Fruit fly (Drosophila melanogaster) whole organism, embryonic: ENCODE data around the gene Trax.

ENCODE experiments used
- ATbp ChIP-seq: fragments of 200-800 bp; sonication (Bioruptor generic); optimal IDR thresholded peaks from 2 replicates; lab custom pipeline; 2017; ENCODE audit warnings: missing biosample characterization, mild to moderate bottlenecking, missing genetic modification characterization, missing genetic modification reagents
- CG10431 ChIP-seq: fragments of 200-800 bp; sonication (Bioruptor generic); optimal IDR thresholded peaks from 3 replicates; lab custom pipeline; 2018; ENCODE audit warnings: missing biosample characterization, mild to moderate bottlenecking, missing genetic modification characterization
- CG14014 ChIP-seq: fragments of 200-800 bp; sonication (Bioruptor generic); IDR thresholded peaks from 2 replicates; pipeline ENCODE4 v1.3.6; 2022; ENCODE audit warnings: missing biosample characterization, missing genetic modification characterization
- CG14667 ChIP-seq: fragments of 200-800 bp; sonication (Bioruptor generic); IDR thresholded peaks from 2 replicates; pipeline ENCODE4 v1.3.6; 2022; ENCODE audit warnings: missing biosample characterization, missing genetic modification characterization
- CG14710 ChIP-seq: fragments of 200-800 bp; sonication (Bioruptor generic); optimal IDR thresholded peaks from 3 replicates; lab custom pipeline; 2019; ENCODE audit warnings: missing biosample characterization, mild to moderate bottlenecking, missing genetic modification characterization, moderate library complexity
- CG1602 ChIP-seq: fragments of 200-800 bp; sonication (Bioruptor generic); optimal IDR thresholded peaks from 3 replicates; lab custom pipeline; 2016; ENCODE audit warnings: missing biosample characterization, missing genetic modification characterization
- CG17802 ChIP-seq: fragments of 200-800 bp; sonication (Bioruptor generic); optimal IDR thresholded peaks from 2 replicates; lab custom pipeline; 2018; ENCODE audit warnings: missing biosample characterization, mild to moderate bottlenecking, missing genetic modification characterization, moderate library complexity
- CG18599 ChIP-seq: fragments of 200-800 bp; sonication (Bioruptor generic); optimal IDR thresholded peaks from 3 replicates; lab custom pipeline; 2017; ENCODE audit warnings: missing biosample characterization, missing genetic modification characterization, mild to moderate bottlenecking, moderate library complexity, missing genetic modification reagents
- CG30403 ChIP-seq: fragments of 200-800 bp; sonication (Bioruptor generic); optimal IDR thresholded peaks from 3 replicates; lab custom pipeline; 2016; ENCODE audit warnings: missing biosample characterization, missing genetic modification characterization
- CG31365 ChIP-seq: fragments of 200-800 bp; sonication (Bioruptor generic); optimal IDR thresholded peaks from 2 replicates; lab custom pipeline; 2018; ENCODE audit warnings: missing biosample characterization, mild to moderate bottlenecking, missing genetic modification characterization
- CG3163 ChIP-seq: fragments of 200-800 bp; sonication (Bioruptor generic); optimal IDR thresholded peaks from 3 replicates; lab custom pipeline; 2016; ENCODE audit warnings: missing biosample characterization, missing genetic modification characterization
- CG4282 ChIP-seq: fragments of 200-800 bp; sonication (Bioruptor generic); optimal IDR thresholded peaks from 2 replicates; lab custom pipeline; 2016; ENCODE audit warnings: missing biosample characterization, missing genetic modification characterization
- CG6854 ChIP-seq: fragments of 200-800 bp; sonication (Bioruptor generic); optimal IDR thresholded peaks from 3 replicates; lab custom pipeline; 2017; ENCODE audit warnings: missing biosample characterization, mild to moderate bottlenecking, missing genetic modification characterization
- D19A ChIP-seq: fragments of 200-800 bp; optimal IDR thresholded peaks from 3 replicates; lab custom pipeline; 2019; ENCODE audit warnings: missing biosample characterization, mild to moderate bottlenecking, missing genetic modification characterization, moderate library complexity
- D19B ChIP-seq: fragments of 200-800 bp; sonication (Bioruptor generic); optimal IDR thresholded peaks from 2 replicates; lab custom pipeline; 2017; ENCODE audit warnings: missing biosample characterization, mild to moderate bottlenecking, missing genetic modification characterization
- Elba2 ChIP-seq: fragments of 200-800 bp; sonication (Bioruptor generic); optimal IDR thresholded peaks from 3 replicates; lab custom pipeline; 2016; ENCODE audit warnings: missing biosample characterization, missing genetic modification characterization
- Ets97D ChIP-seq: fragments of 200-800 bp; sonication (Bioruptor generic); optimal IDR thresholded peaks from 3 replicates; lab custom pipeline; 2016; ENCODE audit warnings: missing biosample characterization, missing genetic modification characterization
- GATAe ChIP-seq: fragments of 200-800 bp; sonication (Bioruptor generic); conservative IDR thresholded peaks from 2 replicates; pipeline ENCODE4 v1.3.6; 2022; ENCODE audit warnings: missing biosample characterization, missing genetic modification characterization
- HLH4C ChIP-seq: fragments of 200-800 bp; sonication (Bioruptor generic); IDR thresholded peaks from 3 replicates; pipeline ENCODE4 v1.3.6; 2022; ENCODE audit warnings: missing biosample characterization, missing genetic modification characterization; ENCODE audit not compliant: partially characterized antibody
- NFAT ChIP-seq: fragments of 200-800 bp; sonication (Bioruptor generic); IDR thresholded peaks from 2 replicates; pipeline ENCODE4 v1.3.6; 2022; ENCODE audit warnings: missing biosample characterization, missing genetic modification characterization
- Nf-YB ChIP-seq: fragments of 200-800 bp; sonication (Bioruptor generic); optimal IDR thresholded peaks from 3 replicates; lab custom pipeline; 2019; ENCODE audit warnings: missing biosample characterization, mild to moderate bottlenecking, missing genetic modification characterization, moderate library complexity
- Optix ChIP-seq: fragments of 200-800 bp; sonication (Bioruptor generic); IDR thresholded peaks from 3 replicates; pipeline ENCODE4 v1.3.6; 2022; ENCODE audit warnings: missing biosample characterization, missing genetic modification characterization
- Pdp1 ChIP-seq, 2 experiments: fragments of 200-800 bp; sonication (Bioruptor generic); optimal IDR thresholded peaks; 3 replicates each; lab custom pipeline; 2016; ENCODE audit warnings: missing biosample characterization in 2 of 2, missing genetic modification characterization in 2 of 2, mild to moderate bottlenecking in 1 of 2, moderate library complexity in 1 of 2
- Ravus ChIP-seq: fragments of 200-800 bp; sonication (Bioruptor generic); IDR thresholded peaks from 2 replicates; pipeline ENCODE4 v1.3.6; 2022; ENCODE audit warnings: missing biosample characterization, missing genetic modification characterization
- Rx ChIP-seq: fragments of 200-800 bp; sonication (Bioruptor generic); IDR thresholded peaks from 2 replicates; pipeline ENCODE4 v1.3.6; 2022; ENCODE audit warnings: missing biosample characterization, missing genetic modification characterization
- ap ChIP-seq: fragments of 200-800 bp; sonication (Bioruptor generic); IDR thresholded peaks from 2 replicates; pipeline ENCODE4 v1.3.6; 2022; ENCODE audit warnings: missing biosample characterization, missing genetic modification characterization
- crol ChIP-seq: fragments of 200-800 bp; sonication (Bioruptor generic); IDR thresholded peaks from 2 replicates; pipeline ENCODE4 v1.3.6; 2022; ENCODE audit warnings: missing biosample characterization, missing genetic modification characterization
- cwo ChIP-seq: fragments of 200-800 bp; sonication (Bioruptor generic); optimal IDR thresholded peaks from 3 replicates; lab custom pipeline; 2017; ENCODE audit warnings: missing biosample characterization, missing genetic modification characterization, mild to moderate bottlenecking, moderate library complexity, missing genetic modification reagents
- da ChIP-seq: fragments of 200-800 bp; sonication (Bioruptor generic); optimal IDR thresholded peaks from 2 replicates; lab custom pipeline; 2016; ENCODE audit warnings: missing biosample characterization, missing genetic modification characterization
- dan ChIP-seq: fragments of 200-800 bp; sonication (Bioruptor generic); IDR thresholded peaks from 2 replicates; pipeline ENCODE4 v1.3.6; 2022; ENCODE audit warnings: missing biosample characterization, missing genetic modification characterization
- dati ChIP-seq: fragments of 200-800 bp; sonication (Bioruptor generic); IDR thresholded peaks from 2 replicates; pipeline ENCODE4 v1.3.6; 2022; ENCODE audit warnings: missing biosample characterization, missing genetic modification characterization
- fd102C ChIP-seq: fragments of 200-800 bp; sonication (Bioruptor generic); optimal IDR thresholded peaks from 2 replicates; lab custom pipeline; 2018; ENCODE audit warnings: missing biosample characterization, mild to moderate bottlenecking, missing genetic modification characterization, moderate library complexity
- fd3F ChIP-seq: fragments of 200-800 bp; sonication (Bioruptor generic); optimal IDR thresholded peaks from 2 replicates; lab custom pipeline; 2018; ENCODE audit warnings: missing biosample characterization, mild to moderate bottlenecking, missing genetic modification characterization, moderate library complexity
- ftz-f1 ChIP-seq: fragments of 200-800 bp; sonication (Bioruptor generic); optimal IDR thresholded peaks from 2 replicates; lab custom pipeline; 2016; ENCODE audit warnings: missing biosample characterization, missing genetic modification characterization
- gcm ChIP-seq: fragments of 200-800 bp; sonication (Bioruptor generic); optimal IDR thresholded peaks from 2 replicates; lab custom pipeline; 2019; ENCODE audit warnings: missing biosample characterization, mild to moderate bottlenecking, missing genetic modification characterization, moderate library complexity
- her ChIP-seq: fragments of 200-800 bp; sonication (Bioruptor generic); optimal IDR thresholded peaks from 2 replicates; lab custom pipeline; 2016; ENCODE audit warnings: missing biosample characterization, missing genetic modification characterization
- kay ChIP-seq: fragments of 200-800 bp; sonication (Bioruptor generic); optimal IDR thresholded peaks from 2 replicates; lab custom pipeline; 2016; ENCODE audit warnings: missing biosample characterization, missing genetic modification characterization
- knrl ChIP-seq: fragments of 200-800 bp; sonication (Bioruptor generic); IDR thresholded peaks from 3 replicates; pipeline ENCODE4 v1.3.6; 2022; ENCODE audit warnings: missing biosample characterization, missing genetic modification characterization; ENCODE audit not compliant: partially characterized antibody
- lov ChIP-seq, 2 experiments: fragments of 200-800 bp in 1 of 2; fragments of >200 bp in 1 of 2; sonication (Bioruptor generic) in 1 of 2; IDR thresholded peaks in 1 of 2; optimal IDR thresholded peaks in 1 of 2; 2 replicates in 1 of 2; 3 replicates in 1 of 2; pipeline versions ENCODE4 v1.3.6 to Lab custom; 2017 to 2022; ENCODE audit warnings: missing biosample characterization in 1 of 2, missing genetic modification characterization in 1 of 2
- nerfin-2 ChIP-seq: fragments of 200-800 bp; sonication (Bioruptor generic); IDR thresholded peaks from 2 replicates; pipeline ENCODE4 v1.3.6; 2022; ENCODE audit warnings: missing biosample characterization, missing genetic modification characterization; ENCODE audit not compliant: partially characterized antibody
- phol ChIP-seq: fragments of 200-800 bp; sonication (Bioruptor generic); optimal IDR thresholded peaks from 3 replicates; lab custom pipeline; 2018; ENCODE audit warnings: missing biosample characterization, mild to moderate bottlenecking, missing genetic modification characterization, moderate library complexity
- repo ChIP-seq: fragments of 200-800 bp; sonication (Bioruptor generic); optimal IDR thresholded peaks from 2 replicates; lab custom pipeline; 2016; ENCODE audit warnings: missing biosample characterization, missing genetic modification characterization
- run ChIP-seq: fragments of 200-800 bp; sonication (Bioruptor generic); optimal IDR thresholded peaks from 3 replicates; lab custom pipeline; 2018; ENCODE audit warnings: missing biosample characterization, mild to moderate bottlenecking, missing genetic modification characterization
- salm ChIP-seq: fragments of 200-800 bp; sonication (Bioruptor generic); optimal IDR thresholded peaks from 2 replicates; lab custom pipeline; 2018; ENCODE audit warnings: missing biosample characterization, mild to moderate bottlenecking, missing genetic modification characterization
- sc ChIP-seq, 3 experiments: fragments of >200 bp in 2 of 3; fragments of 200-800 bp in 1 of 3; sonication (Bioruptor generic) in 1 of 3; optimal IDR thresholded peaks; 2 replicates in 2 of 3; 3 replicates in 1 of 3; lab custom pipeline; 2017; ENCODE audit warnings: mild to moderate bottlenecking in 1 of 3, missing biosample characterization in 1 of 3, missing genetic modification characterization in 1 of 3, missing genetic modification reagents in 1 of 3
- tio ChIP-seq: fragments of 200-800 bp; sonication (Bioruptor generic); optimal IDR thresholded peaks from 2 replicates; lab custom pipeline; 2017; ENCODE audit warnings: missing biosample characterization, missing genetic modification characterization, inconsistent platforms
- unpg ChIP-seq: fragments of 200-800 bp; sonication (Bioruptor generic); optimal IDR thresholded peaks from 3 replicates; lab custom pipeline; 2018; ENCODE audit warnings: missing biosample characterization, mild to moderate bottlenecking, missing genetic modification characterization, moderate library complexity

The Trax gene

dm6 chr3R:15356645-15357431, 4.7 kb upstream of the Trax start, which contains the start of the genes Atg4b and Hibch (continued):
- peak; percentile 53; the same call in 1 of the 2 replicates for TF ChIP-seq ap (GFP tag; lab: Robert Waterston, UW)
- peak; percentile 84 for TF ChIP-seq gcm (GFP tag; lab: Kevin White, UChicago)
- peak; percentile 57 for TF ChIP-seq dan (GFP tag; lab: Robert Waterston, UW)
- peak; percentile 79 for TF ChIP-seq cwo (GFP tag; lab: Kevin White, UChicago)
- TF ChIP-seq D19B (GFP tag; lab: Kevin White, UChicago), result peak; percentile 78
- TF ChIP-seq ftz-f1 (GFP tag; lab: Kevin White, UChicago), result no peak
- TF ChIP-seq her, result no peak
- peak; percentile 82 for TF ChIP-seq CG1602 (GFP tag; lab: Kevin White, UChicago)
- no peak for TF ChIP-seq D19A (tag; lab: Kevin White, UChicago)
- TF ChIP-seq CG3163 (GFP tag; lab: Kevin White, UChicago), result no peak
- TF ChIP-seq CG10431 (GFP tag; lab: Kevin White, UChicago), result peak; percentile 46
- peak; percentile 59 for TF ChIP-seq ATbp (GFP tag; lab: Kevin White, UChicago)
- TF ChIP-seq da, result no peak
- peak; percentile 91 for TF ChIP-seq CG18599 (GFP tag; lab: Kevin White, UChicago)
- no peak; the same call in 1 of the 2 replicates for TF ChIP-seq dati (GFP tag; lab: Robert Waterston, UW)
- TF ChIP-seq GATAe (GFP tag; lab: Robert Waterston, UW), result peak; percentile 39; the same call in 1 of the 2 replicates
- TF ChIP-seq Optix (GFP tag; lab: Robert Waterston, UW), result no peak
- peak; percentile 91 for TF ChIP-seq CG14710 (tag; lab: Kevin White, UChicago)
- TF ChIP-seq Ravus (GFP tag; lab: Robert Waterston, UW), result 0 out of 2 replicates have a peak, but pooled peaks have one; percentile 13
- peak; percentile 80 for TF ChIP-seq unpg
- TF ChIP-seq Nf-YB (GFP tag; lab: Kevin White, UChicago), result peak; percentile 67
- peak; percentile 85 for TF ChIP-seq phol
- TF ChIP-seq CG14667 (GFP tag; lab: Robert Waterston, UW), result peak; percentile 75
- TF ChIP-seq salm (tag; lab: Kevin White, UChicago), result peak; percentile 64
- no peak for TF ChIP-seq HLH4C (GFP tag; lab: Robert Waterston, UW)
- peak; percentile 49 to 100 for TF ChIP-seq Pdp1 (GFP tag; optimal IDR thresholded peaks at IDR 0.05; lab: Kevin White, UChicago)
- TF ChIP-seq crol (GFP tag; lab: Robert Waterston, UW), result no peak
- TF ChIP-seq CG31365, result no peak
- no peak for TF ChIP-seq nerfin-2
- TF ChIP-seq repo (GFP tag; lab: Kevin White, UChicago), result no peak
- no peak for TF ChIP-seq sc (optimal IDR thresholded peaks at IDR 0.05; lab: Kevin White, UChicago)
- TF ChIP-seq sc (GFP tag; optimal IDR thresholded peaks at IDR 0.05; lab: Kevin White, UChicago), result no peak
- TF ChIP-seq CG30403 (GFP tag; lab: Kevin White, UChicago), result peak; percentile 91
- TF ChIP-seq CG14014 (GFP tag; lab: Robert Waterston, UW), result peak; percentile 69
- TF ChIP-seq CG6854 (GFP tag; lab: Kevin White, UChicago), result peak; percentile 36
- TF ChIP-seq lov (optimal IDR thresholded peaks at IDR 0.05; lab: Kevin White, UChicago), result no peak
- TF ChIP-seq lov (GFP tag; IDR thresholded peaks at IDR 0.05; lab: Robert Waterston, UW), result no peak
- TF ChIP-seq CG17802 (tag; lab: Kevin White, UChicago), result peak; percentile 23
- TF ChIP-seq tio (GFP tag; lab: Kevin White, UChicago), result no peak
- peak; percentile 82 for TF ChIP-seq NFAT (GFP tag; lab: Robert Waterston, UW)
- TF ChIP-seq run (tag; lab: Kevin White, UChicago), result no peak
- no peak for TF ChIP-seq CG4282
- peak; percentile 71; the same call in 1 of the 2 replicates for TF ChIP-seq Rx (GFP tag; lab: Robert Waterston, UW)
- no peak for TF ChIP-seq fd102C
- peak; percentile 84 for TF ChIP-seq Elba2 (GFP tag; lab: Kevin White, UChicago)
- TF ChIP-seq Ets97D (GFP tag; lab: Kevin White, UChicago), result peak; percentile 8
- no peak for TF ChIP-seq kay (GFP tag; lab: Kevin White, UChicago)
- peak; percentile 79 for TF ChIP-seq fd3F (GFP tag; lab: Kevin White, UChicago)
- TF ChIP-seq knrl, result 0 out of 3 replicates have a peak, but pooled peaks have one; percentile 20
